Fruit fly (Drosophila melanogaster): ENCODE results near the gene Ccp84Ae.

Gene Ccp84Ae

DNA sequence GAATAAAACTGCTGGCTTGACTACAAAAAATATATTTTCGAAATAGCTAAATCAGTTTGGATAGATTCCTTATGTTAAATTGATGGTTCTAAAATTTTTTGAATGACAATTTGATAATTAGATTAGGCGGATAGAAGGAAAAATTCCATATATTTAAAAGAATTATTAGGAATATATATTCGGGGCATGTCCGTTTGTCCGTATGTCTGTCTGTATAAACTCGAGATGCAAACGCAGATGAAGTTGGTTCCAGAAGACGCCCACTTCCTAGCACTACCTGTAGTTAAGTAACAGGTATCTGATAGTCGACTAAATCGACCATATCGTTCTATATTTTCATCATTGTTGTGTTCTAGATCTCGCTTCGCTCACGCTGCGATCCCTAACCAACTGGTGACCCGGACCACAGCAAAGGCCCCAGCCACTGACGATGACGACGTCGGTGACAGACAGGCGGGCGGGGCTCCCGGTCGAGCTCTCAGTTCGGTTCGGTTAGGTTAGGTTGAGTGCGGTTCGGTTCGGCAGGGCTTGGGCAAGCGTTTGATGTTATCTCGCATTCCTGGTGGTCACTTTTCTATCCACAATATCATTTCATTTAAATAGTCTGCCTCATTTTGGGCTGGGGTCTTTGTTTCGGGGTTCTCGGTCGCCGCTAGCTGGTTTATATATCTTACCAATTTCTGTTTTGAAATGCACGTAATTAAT is 19.1 kb downstream of the Ccp84Ae start (continued):
- TF ChIP-seq CG6765 (GFP tag; optimal IDR thresholded peaks at IDR 0.05) (no peak), Sox100B (GFP tag; optimal IDR thresholded peaks at IDR 0.05) (peak; percentile 13), HLH4C (GFP tag; IDR thresholded peaks at IDR 0.05; ENCODE audit: partially characterized antibody) (peak; percentile 61; the same call in 2 of the 3 replicates), CG7556 (GFP tag; optimal IDR thresholded peaks at IDR 0.05) (peak; percentile 49), NK7.1 (GFP tag; optimal IDR thresholded peaks at IDR 0.05) (no peak), bigmax (GFP tag; optimal IDR thresholded peaks at IDR 0.05) (peak; percentile 80), CG4424 (GFP tag; optimal IDR thresholded peaks at IDR 0.05) (peak; percentile 30), CG14860 (GFP tag; IDR thresholded peaks at IDR 0.05; ENCODE audit: partially characterized antibody) (peak; percentile 67), fru (optimal IDR thresholded peaks at IDR 0.05) (no peak), Deaf1 (tag; optimal IDR thresholded peaks at IDR 0.05) (peak; percentile 25)

DNA sequence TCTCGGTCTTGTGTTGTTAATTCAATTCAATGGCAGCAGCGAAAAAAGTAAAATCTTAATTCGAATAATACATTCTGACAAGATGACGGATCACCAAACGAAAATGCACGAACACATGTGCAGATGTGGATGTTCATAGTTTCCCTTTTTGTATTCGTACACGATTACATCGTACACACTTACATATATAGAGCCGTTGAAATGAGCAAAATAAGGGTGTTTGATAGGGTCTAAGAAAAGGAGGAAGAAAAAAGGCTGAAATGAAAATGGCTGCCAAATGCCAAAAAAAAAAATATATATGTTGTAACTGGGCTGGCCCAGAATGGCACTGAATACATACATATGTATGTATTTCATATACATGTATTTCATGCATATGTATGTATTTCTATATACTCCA is 23.3 kb downstream of the Ccp84Ae start:
- TF ChIP-seq sqz (GFP tag; optimal IDR thresholded peaks at IDR 0.05), result peak; percentile 28
- peak; percentile 24 for TF ChIP-seq Nf-YC (tag; optimal IDR thresholded peaks at IDR 0.05)
- TF ChIP-seq pros (GFP tag; optimal IDR thresholded peaks at IDR 0.05), result peak; percentile 55
- TF ChIP-seq mld (GFP tag; IDR thresholded peaks at IDR 0.05; ENCODE audit: partially characterized antibody), result no peak
- no peak for TF ChIP-seq bbx (GFP tag; IDR thresholded peaks at IDR 0.05; ENCODE audit: partially characterized antibody)
- TF ChIP-seq Nf-YB (GFP tag; optimal IDR thresholded peaks at IDR 0.05), result peak; percentile 60
- TF ChIP-seq cg (GFP tag; optimal IDR thresholded peaks at IDR 0.05), result peak; percentile 44
- TF ChIP-seq CG42726 (GFP tag; IDR thresholded peaks at IDR 0.05; ENCODE audit: partially characterized antibody), result no peak

- TF ChIP-seq bigmax (GFP tag; optimal IDR thresholded peaks at IDR 0.05) (no peak), CG14710 (tag; optimal IDR thresholded peaks at IDR 0.05) (peak; percentile 68), CG11398 (GFP tag; optimal IDR thresholded peaks at IDR 0.05) (peak; percentile 39), CG11456 (GFP tag; IDR thresholded peaks at IDR 0.05) (no peak), gce (GFP tag; IDR thresholded peaks at IDR 0.05) (no peak), sob (GFP tag; IDR thresholded peaks at IDR 0.05) (no peak), CG16815 (GFP tag; optimal IDR thresholded peaks at IDR 0.05) (no peak), Eip74EF (GFP tag; optimal IDR thresholded peaks at IDR 0.05) (no peak), stc (GFP tag; IDR thresholded peaks at IDR 0.05) (no peak), CG3407 (GFP tag; optimal IDR thresholded peaks at IDR 0.05) (peak; percentile 48), CG5245 (GFP tag; optimal IDR thresholded peaks at IDR 0.05) (peak; percentile 5), CG4282 (GFP tag; optimal IDR thresholded peaks at IDR 0.05) (no peak), CG13123 (GFP tag; optimal IDR thresholded peaks at IDR 0.05) (peak; percentile 32), CG12942 (GFP tag; optimal IDR thresholded peaks at IDR 0.05) (no peak), CG6654 (GFP tag; optimal IDR thresholded peaks at IDR 0.05) (no peak), CG11723 (GFP tag; optimal IDR thresholded peaks at IDR 0.05) (no peak), Drgx (GFP tag; IDR thresholded peaks at IDR 0.05) (no peak), ase (GFP tag; IDR thresholded peaks at IDR 0.05) (no peak), CG11695 (GFP tag; IDR thresholded peaks at IDR 0.05) (no peak), CG4424 (GFP tag; optimal IDR thresholded peaks at IDR 0.05) (peak; percentile 28), cwo (GFP tag; optimal IDR thresholded peaks at IDR 0.05) (no peak), bab2 (GFP tag; optimal IDR thresholded peaks at IDR 0.05) (peak; percentile 4), Nf-YB (GFP tag; optimal IDR thresholded peaks at IDR 0.05) (peak; percentile 5), CG8089 (GFP tag; optimal IDR thresholded peaks at IDR 0.05) (peak; percentile 49), repo (GFP tag; optimal IDR thresholded peaks at IDR 0.05) (no peak), CG2712 (tag; optimal IDR thresholded peaks at IDR 0.05) (peak; percentile 50), Mes4 (GFP tag; optimal IDR thresholded peaks at IDR 0.05) (no peak), CG10274 (GFP tag; optimal IDR thresholded peaks at IDR 0.05) (no peak), CG4404 (GFP tag; IDR thresholded peaks at IDR 0.05) (no peak), CG17829 (tag; optimal IDR thresholded peaks at IDR 0.05) (peak; percentile 13), CG17802 (tag; optimal IDR thresholded peaks at IDR 0.05) (no peak), ham (GFP tag; IDR thresholded peaks at IDR 0.05) (no peak)
Observed at dm6 chr3R:6667245-6667644, 24.3 kb downstream of the Ccp84Ae start.
